Worm (Caenorhabditis elegans) whole organism, L1 larva: ENCODE data around the gene myrf-1.

Experiments used
- C16A3.4 ChIP-seq: fragments of 150-350 bp; optimal IDR thresholded peaks from 2 replicates; lab custom pipeline; 2014; ENCODE audit warnings: missing biosample characterization, missing genetic modification characterization
- Y116A8C.19 ChIP-seq: sonication (generic microtip); optimal IDR thresholded peaks from 2 replicates; lab custom pipeline; 2016; ENCODE audit warnings: missing compliant biosample characterization, missing genetic modification characterization, borderline replicate concordance
- aly-2 ChIP-seq: fragments of 150-350 bp; optimal IDR thresholded peaks from 2 replicates; lab custom pipeline; 2014; ENCODE audit warnings: missing biosample characterization, missing genetic modification characterization
- blmp-1 ChIP-seq: fragments of 150-350 bp; optimal IDR thresholded peaks from 2 replicates; lab custom pipeline; 2014; ENCODE audit warnings: missing biosample characterization, missing genetic modification characterization
- ceh-63 ChIP-seq: fragments of 200-800 bp; sonication (Bioruptor generic); optimal IDR thresholded peaks from 2 replicates; lab custom pipeline; 2018; ENCODE audit warnings: mild to moderate bottlenecking, missing genetic modification characterization, missing compliant biosample characterization
- ceh-82 ChIP-seq, 3 experiments: fragments of 150-350 bp in 1 of 3; sonication (generic microtip) in 2 of 3; optimal IDR thresholded peaks; 2 replicates each; lab custom pipeline; 2014 to 2017; ENCODE audit warnings: missing biosample characterization in 3 of 3, missing genetic modification characterization in 3 of 3
- ceh-90 ChIP-seq: sonication (generic microtip); optimal IDR thresholded peaks from 2 replicates; lab custom pipeline; 2016; ENCODE audit warnings: missing genetic modification characterization, missing compliant biosample characterization
- ces-1 ChIP-seq: fragments of 150-350 bp; optimal IDR thresholded peaks from 2 replicates; lab custom pipeline; 2014; ENCODE audit warnings: missing biosample characterization, missing genetic modification reagents, missing genetic modification characterization
- dpl-1 ChIP-seq, 3 experiments: fragments of 150-350 bp in 2 of 3; sonication (generic microtip) in 1 of 3; optimal IDR thresholded peaks; 2 replicates each; lab custom pipeline; 2014 to 2017; ENCODE audit warnings: missing biosample characterization in 3 of 3, missing genetic modification characterization in 3 of 3, missing genetic modification reagents in 3 of 3
- dsc-1 ChIP-seq: sonication (generic microtip); optimal IDR thresholded peaks from 2 replicates; lab custom pipeline; 2016; ENCODE audit warnings: mild to moderate bottlenecking, missing genetic modification characterization, missing compliant biosample characterization
- efl-3 ChIP-seq: fragments of 200-800 bp; sonication (Bioruptor generic); optimal IDR thresholded peaks from 2 replicates; lab custom pipeline; 2018; ENCODE audit warnings: mild to moderate bottlenecking, missing genetic modification characterization, missing compliant biosample characterization
- egl-13 ChIP-seq: sonication (generic microtip); optimal IDR thresholded peaks from 2 replicates; lab custom pipeline; 2016; ENCODE audit warnings: missing genotype, missing genetic modification reagents, missing genetic modification characterization, missing compliant biosample characterization
- elt-2 ChIP-seq: sonication (generic microtip); optimal IDR thresholded peaks from 2 replicates; lab custom pipeline; 2016; ENCODE audit warnings: missing genetic modification characterization, mild to moderate bottlenecking, inconsistent platforms, missing compliant biosample characterization, missing genetic modification reagents
- elt-3 ChIP-seq, 6 experiments: fragments of 150-350 bp in 1 of 6; sonication (generic microtip); optimal IDR thresholded peaks; 2 replicates each; lab custom pipeline; 2017 to 2018; ENCODE audit warnings: missing biosample characterization in 6 of 6, missing genetic modification characterization in 6 of 6, inconsistent platforms in 1 of 6
- fkh-10 ChIP-seq: sonication (generic microtip); optimal IDR thresholded peaks from 2 replicates; lab custom pipeline; 2017; ENCODE audit warnings: missing biosample characterization, missing genetic modification reagents, missing genetic modification characterization
- fkh-4 ChIP-seq: sonication (generic microtip); optimal IDR thresholded peaks from 2 replicates; lab custom pipeline; 2016; ENCODE audit warnings: missing compliant biosample characterization, missing genetic modification characterization, borderline replicate concordance
- fkh-8 ChIP-seq: sonication (generic microtip); optimal IDR thresholded peaks from 2 replicates; lab custom pipeline; 2016; ENCODE audit warnings: mild to moderate bottlenecking, missing genetic modification characterization, missing compliant biosample characterization
- irx-1 ChIP-seq: sonication (generic microtip); optimal IDR thresholded peaks from 2 replicates; lab custom pipeline; 2016; ENCODE audit warnings: missing genetic modification characterization, missing compliant biosample characterization
- isw-1 ChIP-seq: fragments of 200-800 bp; sonication (Bioruptor generic); IDR thresholded peaks from 2 replicates; pipeline ENCODE4 v1.3.6; 2022; ENCODE audit warnings: missing genetic modification characterization, missing compliant biosample characterization
- jun-1 ChIP-seq: fragments of 150-350 bp; optimal IDR thresholded peaks from 2 replicates; lab custom pipeline; 2014; ENCODE audit warnings: missing biosample characterization, missing genetic modification reagents, missing genetic modification characterization
- lin-13 ChIP-seq: fragments of 150-350 bp; optimal IDR thresholded peaks from 2 replicates; lab custom pipeline; 2014; ENCODE audit warnings: missing biosample characterization, missing genetic modification reagents, missing genetic modification characterization
- lin-14 ChIP-seq: fragments of 200-800 bp; sonication (Bioruptor generic); optimal IDR thresholded peaks from 2 replicates; lab custom pipeline; 2018; ENCODE audit warnings: mild to moderate bottlenecking, missing genetic modification characterization, moderate library complexity, missing compliant biosample characterization
- lin-15B ChIP-seq: fragments of 150-350 bp; sonication (generic microtip); optimal IDR thresholded peaks from 3 replicates; lab custom pipeline; 2014; ENCODE audit warnings: missing biosample characterization, missing genetic modification characterization
- lin-39 ChIP-seq: fragments of 150-350 bp; optimal IDR thresholded peaks from 2 replicates; lab custom pipeline; 2014; ENCODE audit warnings: missing biosample characterization, missing genetic modification reagents, missing genetic modification characterization
- lir-3 ChIP-seq: sonication (generic microtip); optimal IDR thresholded peaks from 2 replicates; lab custom pipeline; 2016; ENCODE audit warnings: mild to moderate bottlenecking, missing genetic modification characterization, moderate library complexity, missing compliant biosample characterization; ENCODE audit not compliant: poor library complexity
- lsy-2 ChIP-seq, 2 experiments: fragments of 150-350 bp; optimal IDR thresholded peaks; 2 replicates each; lab custom pipeline; 2014; ENCODE audit warnings: missing biosample characterization in 2 of 2, missing genetic modification characterization in 2 of 2
- mdl-1 ChIP-seq, 2 experiments: fragments of 150-350 bp; optimal IDR thresholded peaks; 2 replicates each; lab custom pipeline; 2014 to 2017; ENCODE audit warnings: missing biosample characterization in 2 of 2, missing genetic modification characterization in 2 of 2, inconsistent platforms in 1 of 2
- mef-2 ChIP-seq: fragments of 150-350 bp; optimal IDR thresholded peaks from 2 replicates; lab custom pipeline; 2014; ENCODE audit warnings: missing biosample characterization, missing genetic modification characterization
- nhr-12 ChIP-seq: sonication (generic microtip); optimal IDR thresholded peaks from 2 replicates; lab custom pipeline; 2017; ENCODE audit warnings: missing biosample characterization, missing genetic modification characterization
- nhr-19 ChIP-seq: fragments of 200-800 bp; sonication (Bioruptor generic); conservative IDR thresholded peaks from 2 replicates; pipeline ENCODE4 v1.3.6; 2022; ENCODE audit warnings: missing genetic modification characterization, missing compliant biosample characterization
- nhr-20 ChIP-seq: sonication (generic microtip); optimal IDR thresholded peaks from 2 replicates; lab custom pipeline; 2016; ENCODE audit warnings: mild to moderate bottlenecking, missing genetic modification characterization, missing compliant biosample characterization
- nhr-28 ChIP-seq: fragments of 150-350 bp; optimal IDR thresholded peaks from 2 replicates; lab custom pipeline; 2014; ENCODE audit warnings: missing biosample characterization, missing genetic modification characterization
- nhr-47 ChIP-seq: sonication (generic microtip); optimal IDR thresholded peaks from 2 replicates; lab custom pipeline; 2016; ENCODE audit warnings: mild to moderate bottlenecking, missing genetic modification characterization, moderate library complexity, missing compliant biosample characterization
- nhr-71 ChIP-seq: sonication (generic microtip); optimal IDR thresholded peaks from 2 replicates; lab custom pipeline; 2016; ENCODE audit warnings: mild to moderate bottlenecking, missing genetic modification characterization, moderate library complexity, missing compliant biosample characterization
- nhr-77 ChIP-seq: fragments of 150-350 bp; optimal IDR thresholded peaks from 2 replicates; lab custom pipeline; 2014; ENCODE audit warnings: missing biosample characterization, missing genetic modification characterization
- nhr-84 ChIP-seq: sonication (generic microtip); optimal IDR thresholded peaks from 2 replicates; lab custom pipeline; 2017; ENCODE audit warnings: missing biosample characterization, missing genetic modification characterization
- nhr-85 ChIP-seq: sonication (generic microtip); peaks from one replicate; lab custom pipeline; 2016; ENCODE audit warnings: missing genetic modification characterization, inconsistent platforms, missing compliant biosample characterization
- nhr-90 ChIP-seq: sonication (generic microtip); optimal IDR thresholded peaks from 2 replicates; lab custom pipeline; 2016; ENCODE audit warnings: mild to moderate bottlenecking, missing genetic modification characterization, missing compliant biosample characterization; ENCODE audit not compliant: poor library complexity
- pag-3 ChIP-seq: sonication (generic microtip); optimal IDR thresholded peaks from 2 replicates; lab custom pipeline; 2017; ENCODE audit warnings: missing genetic modification characterization, mild to moderate bottlenecking, missing compliant biosample characterization, antibody characterized with exemption, borderline replicate concordance; ENCODE audit not compliant: insufficient read depth
- pqm-1 ChIP-seq: sonication (generic microtip); optimal IDR thresholded peaks from 3 replicates; lab custom pipeline; 2017; ENCODE audit warnings: missing biosample characterization, missing genetic modification characterization
- rnt-1 ChIP-seq: sonication (generic microtip); optimal IDR thresholded peaks from 2 replicates; lab custom pipeline; 2016; ENCODE audit warnings: mild to moderate bottlenecking, missing genetic modification characterization, moderate library complexity, missing compliant biosample characterization
- snu-23 ChIP-seq: sonication (generic microtip); optimal IDR thresholded peaks from 2 replicates; lab custom pipeline; 2016; ENCODE audit warnings: missing genetic modification characterization, missing compliant biosample characterization
- swsn-7 ChIP-seq: sonication (generic microtip); optimal IDR thresholded peaks from 2 replicates; lab custom pipeline; 2016; ENCODE audit warnings: missing genetic modification characterization, missing compliant biosample characterization
- tbx-2 ChIP-seq: sonication (generic microtip); optimal IDR thresholded peaks from 2 replicates; lab custom pipeline; 2016; ENCODE audit warnings: missing genetic modification characterization, missing compliant biosample characterization
- unc-130 ChIP-seq: fragments of 150-350 bp; optimal IDR thresholded peaks from 2 replicates; lab custom pipeline; 2017; ENCODE audit warnings: missing biosample characterization, missing genetic modification characterization, inconsistent platforms
- unc-86 ChIP-seq: sonication (generic microtip); optimal IDR thresholded peaks from 2 replicates; lab custom pipeline; 2016; ENCODE audit warnings: missing genetic modification characterization, missing compliant biosample characterization
- unc-98 ChIP-seq: fragments of 200-800 bp; sonication (Bioruptor generic); IDR thresholded peaks from 2 replicates; pipeline ENCODE4 v1.3.6; 2022; ENCODE audit warnings: missing genetic modification characterization, missing compliant biosample characterization
- xbp-1 ChIP-seq: sonication (generic microtip); optimal IDR thresholded peaks from 2 replicates; lab custom pipeline; 2016; ENCODE audit warnings: missing genetic modification characterization, missing compliant biosample characterization
- zip-4 ChIP-seq: fragments of 200-800 bp; sonication (Bioruptor generic); optimal IDR thresholded peaks from 2 replicates; lab custom pipeline; 2018; ENCODE audit warnings: mild to moderate bottlenecking, missing genetic modification characterization, moderate library complexity, missing compliant biosample characterization
- ztf-11 ChIP-seq, 2 experiments: sonication (generic microtip); optimal IDR thresholded peaks; 2 replicates each; lab custom pipeline; 2016 to 2017; ENCODE audit warnings: missing genetic modification characterization in 2 of 2, missing biosample characterization in 1 of 2, missing compliant biosample characterization in 1 of 2
- ztf-4 ChIP-seq: fragments of 150-350 bp; optimal IDR thresholded peaks from 2 replicates; lab custom pipeline; 2014; ENCODE audit warnings: missing biosample characterization, missing genetic modification characterization

The myrf-1 gene

ce11 chrII:10541923-10542486 is 39.7 kb upstream of the myrf-1 start, which contains the start of gene pro-1:
pro-1 (minus strand) TSS chrII:10541996.
- TF ChIP-seq egl-13 (peak; percentile 3), lin-13 (GFP tag; lab: Kevin White, UChicago) (peak; percentile 77), unc-98 (GFP tag; lab: Robert Waterston, UW) (0 out of 2 replicates have a peak, but pooled peaks have one; percentile 4), elt-2 (tag; lab: Kevin White, UChicago) (peak; percentile 50), nhr-12 (no peak), lin-14 (peak; percentile 70), unc-130 (peak; percentile 62), pqm-1 (tag; lab: Kevin White, UChicago) (no peak), elt-3 (tag; optimal IDR thresholded peaks at IDR 0.05; lab: Kevin White, UChicago) (peak in 2 of 6 experiments; percentile 42 to 77), ceh-90 (tag; lab: Kevin White, UChicago) (no peak), ceh-63 (no peak), lin-15B (no peak), tbx-2 (peak; percentile 78), unc-86 (peak; percentile 60), isw-1 (GFP tag; lab: Robert Waterston, UW) (peak; percentile 45; the same call in 1 of the 2 replicates), nhr-85 (tag; lab: Kevin White, UChicago) (peak; percentile 84), dpl-1 (GFP tag; optimal IDR thresholded peaks at IDR 0.05; lab: Kevin White, UChicago) (peak; percentile 53 to 76 (median 67)), xbp-1 (tag; lab: Kevin White, UChicago) (peak; percentile 52), swsn-7 (tag; lab: Kevin White, UChicago) (peak; percentile 70), ceh-82 (tag; optimal IDR thresholded peaks at IDR 0.05; lab: Kevin White, UChicago) (peak in 2 of 3 experiments; percentile 27 to 67), fkh-8 (tag; lab: Kevin White, UChicago) (peak; percentile 46), fkh-4 (peak; percentile 4), lir-3 (tag; lab: Kevin White, UChicago) (peak; percentile 28), pag-3 (tag; lab: Kevin White, UChicago) (peak; percentile 48), nhr-28 (tag; lab: Kevin White, UChicago) (no peak), lsy-2 (tag; optimal IDR thresholded peaks at IDR 0.05; lab: Kevin White, UChicago) (peak; percentile 82), blmp-1 (tag; lab: Kevin White, UChicago) (peak; percentile 64), ztf-4 (tag; lab: Kevin White, UChicago) (peak; percentile 92), zip-4 (no peak), ces-1 (GFP tag; lab: Kevin White, UChicago) (no peak), aly-2 (peak; percentile 89), ztf-11 (tag; optimal IDR thresholded peaks at IDR 0.05; lab: Kevin White, UChicago) (peak in 1 of 2 experiments; percentile 62), mdl-1 (tag; optimal IDR thresholded peaks at IDR 0.05; lab: Kevin White, UChicago) (peak in 1 of 2 experiments; percentile 67), nhr-20 (tag; lab: Kevin White, UChicago) (peak; percentile 85), nhr-77 (tag; lab: Kevin White, UChicago) (peak; percentile 13), lin-39 (peak; percentile 43), snu-23 (GFP tag; lab: Kevin White, UChicago) (peak; percentile 84), nhr-47 (tag; lab: Kevin White, UChicago) (peak; percentile 88), nhr-19 (GFP tag; lab: Robert Waterston, UW) (peak; percentile 79), jun-1 (tag; lab: Kevin White, UChicago) (peak; percentile 4), efl-3 (no peak), dsc-1 (tag; lab: Kevin White, UChicago) (peak; percentile 76), mef-2 (tag; lab: Kevin White, UChicago) (no peak), C16A3.4 (tag; lab: Kevin White, UChicago) (peak; percentile 75), rnt-1 (peak; percentile 81), nhr-71 (tag; lab: Kevin White, UChicago) (peak; percentile 89), fkh-10 (GFP tag; lab: Kevin White, UChicago) (no peak), nhr-90 (tag; lab: Kevin White, UChicago) (peak; percentile 88), irx-1 (tag; lab: Kevin White, UChicago) (peak; percentile 80), Y116A8C.19 (tag; lab: Kevin White, UChicago) (no peak), nhr-84 (tag; lab: Kevin White, UChicago) (no peak)
